Fruit fly (Drosophila melanogaster) whole organism, pupa: ENCODE measurements around the gene NELF-B.
A peak's percentile ranks its signal among the peaks of the same experiment; 100 is the strongest.

Experiments used
- CG10348 ChIP-seq: fragments of 200-800 bp; sonication (Bioruptor generic); IDR thresholded peaks from 2 replicates; pipeline ENCODE4 v1.3.6; 2022; ENCODE audit warnings: missing biosample characterization, missing genetic modification characterization
- CG12605 ChIP-seq: fragments of 200-800 bp; sonication (Bioruptor generic); IDR thresholded peaks from 2 replicates; pipeline ENCODE4 v1.3.6; 2022; ENCODE audit warnings: missing biosample characterization, missing genetic modification characterization
- CG13204 ChIP-seq: fragments of 200-800 bp; sonication (Bioruptor generic); optimal IDR thresholded peaks from 2 replicates; lab custom pipeline; 2018; ENCODE audit warnings: missing biosample characterization, mild to moderate bottlenecking, missing genetic modification characterization, moderate library complexity
- CG14655 ChIP-seq: fragments of 200-800 bp; sonication (Bioruptor generic); optimal IDR thresholded peaks from 3 replicates; lab custom pipeline; 2017; ENCODE audit warnings: mild to moderate bottlenecking, missing biosample characterization, missing genetic modification reagents, missing genetic modification characterization
- CG15710 ChIP-seq: fragments of 200-800 bp; sonication (Bioruptor generic); optimal IDR thresholded peaks from 2 replicates; lab custom pipeline; 2018; ENCODE audit warnings: missing biosample characterization, mild to moderate bottlenecking, missing genetic modification characterization, moderate library complexity
- CG17806 ChIP-seq: fragments of 200-800 bp; sonication (Bioruptor generic); optimal IDR thresholded peaks from 2 replicates; lab custom pipeline; 2018; ENCODE audit warnings: missing biosample characterization, mild to moderate bottlenecking, missing genetic modification characterization, moderate library complexity
- CG32121 ChIP-seq: fragments of 200-800 bp; sonication (Bioruptor generic); IDR thresholded peaks from 2 replicates; pipeline ENCODE4 v1.3.6; 2022; ENCODE audit warnings: missing biosample characterization, missing genetic modification characterization
- CG34367 ChIP-seq: fragments of 200-800 bp; sonication (Bioruptor generic); optimal IDR thresholded peaks from 2 replicates; lab custom pipeline; 2018; ENCODE audit warnings: missing biosample characterization, mild to moderate bottlenecking, missing genetic modification characterization
- CG4496 ChIP-seq: fragments of 200-800 bp; sonication (Bioruptor generic); IDR thresholded peaks from 3 replicates; pipeline ENCODE4 v1.3.6; 2022; ENCODE audit warnings: missing biosample characterization, missing genetic modification characterization
- CG8159 ChIP-seq: fragments of 200-800 bp; sonication (Bioruptor generic); optimal IDR thresholded peaks from 3 replicates; lab custom pipeline; 2018; ENCODE audit warnings: missing biosample characterization, mild to moderate bottlenecking, missing genetic modification characterization, moderate library complexity
- CG8301 ChIP-seq: fragments of 200-800 bp; sonication (Bioruptor generic); optimal IDR thresholded peaks from 2 replicates; lab custom pipeline; 2018; ENCODE audit warnings: missing biosample characterization, mild to moderate bottlenecking, missing genetic modification characterization
- CG9948 ChIP-seq: fragments of 200-800 bp; sonication (Bioruptor generic); optimal IDR thresholded peaks from 2 replicates; lab custom pipeline; 2018; ENCODE audit warnings: missing biosample characterization, mild to moderate bottlenecking, missing genetic modification characterization, moderate library complexity
- D1 ChIP-seq: fragments of 200-800 bp; sonication (Bioruptor generic); optimal IDR thresholded peaks from 2 replicates; lab custom pipeline; 2018; ENCODE audit warnings: missing biosample characterization, mild to moderate bottlenecking, missing genetic modification characterization, moderate library complexity
- EcR ChIP-seq: fragments of 200-800 bp; sonication (Bioruptor generic); optimal IDR thresholded peaks from 3 replicates; lab custom pipeline; 2019; ENCODE audit warnings: missing biosample characterization, missing genetic modification characterization, mild to moderate bottlenecking, moderate library complexity, missing genetic modification reagents
- Ets98B ChIP-seq: fragments of 200-800 bp; sonication (Bioruptor generic); IDR thresholded peaks from 2 replicates; pipeline ENCODE4 v1.3.6; 2022; ENCODE audit warnings: missing biosample characterization, missing genetic modification characterization
- Pif1A ChIP-seq: fragments of 200-800 bp; sonication (Bioruptor generic); optimal IDR thresholded peaks from 3 replicates; lab custom pipeline; 2016; ENCODE audit warnings: missing biosample characterization, missing genetic modification characterization
- Pif1B ChIP-seq: fragments of 200-800 bp; sonication (Bioruptor generic); optimal IDR thresholded peaks from 3 replicates; lab custom pipeline; 2016; ENCODE audit warnings: missing biosample characterization, missing genetic modification characterization
- Snoo ChIP-seq: fragments of 200-800 bp; sonication (Bioruptor generic); optimal IDR thresholded peaks from 3 replicates; lab custom pipeline; 2017; ENCODE audit warnings: missing biosample characterization, mild to moderate bottlenecking, missing genetic modification characterization, inconsistent platforms
- fd96Ca ChIP-seq: fragments of 200-800 bp; sonication (Bioruptor generic); IDR thresholded peaks from 3 replicates; pipeline ENCODE4 v1.3.6; 2022; ENCODE audit warnings: missing biosample characterization, missing genetic modification characterization
- gl ChIP-seq: fragments of 200-800 bp; sonication (Bioruptor generic); optimal IDR thresholded peaks from 2 replicates; lab custom pipeline; 2018; ENCODE audit warnings: missing biosample characterization, mild to moderate bottlenecking, missing genetic modification characterization
- rn ChIP-seq: fragments of 200-800 bp; sonication (Bioruptor generic); IDR thresholded peaks from 2 replicates; pipeline ENCODE4 v1.3.6; 2022; ENCODE audit warnings: missing biosample characterization, missing genetic modification characterization

Gene NELF-B

DNA sequence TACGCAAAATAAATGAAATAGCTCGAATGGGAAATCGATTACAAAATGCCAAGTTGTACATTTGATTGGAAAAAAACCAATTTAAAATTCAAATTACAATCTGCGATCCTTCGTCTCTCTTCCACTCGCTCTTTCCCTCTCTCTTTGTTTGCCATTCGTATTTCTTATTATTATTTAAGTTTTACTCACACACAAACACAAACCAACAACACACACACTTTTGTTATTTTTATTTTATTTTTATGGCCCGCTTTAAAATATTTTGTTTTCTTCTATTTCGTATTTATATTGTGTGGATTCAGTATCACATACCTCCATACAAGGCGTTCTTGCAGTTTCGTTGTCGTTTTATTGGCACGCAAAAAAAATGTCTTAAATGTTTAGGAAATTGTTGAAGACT, 32.0 kb downstream of the NELF-B start:
- TF ChIP-seq CG32121 (GFP tag; lab: Robert Waterston, UW): no peak
- TF ChIP-seq CG10348 (GFP tag; lab: Robert Waterston, UW): no peak
- TF ChIP-seq CG14655 (GFP tag; lab: Kevin White, UChicago): no peak
- no peak for TF ChIP-seq gl (tag; lab: Kevin White, UChicago)
- no peak for TF ChIP-seq CG12605 (GFP tag; lab: Robert Waterston, UW)
- TF ChIP-seq EcR (GFP tag; lab: Kevin White, UChicago): no peak
- no peak for TF ChIP-seq Pif1A (GFP tag; lab: Kevin White, UChicago)
- TF ChIP-seq CG9948: no peak
- TF ChIP-seq Ets98B: no peak
- no peak for TF ChIP-seq rn (GFP tag; lab: Robert Waterston, UW)
- no peak for TF ChIP-seq D1 (tag; lab: Kevin White, UChicago)

DNA sequence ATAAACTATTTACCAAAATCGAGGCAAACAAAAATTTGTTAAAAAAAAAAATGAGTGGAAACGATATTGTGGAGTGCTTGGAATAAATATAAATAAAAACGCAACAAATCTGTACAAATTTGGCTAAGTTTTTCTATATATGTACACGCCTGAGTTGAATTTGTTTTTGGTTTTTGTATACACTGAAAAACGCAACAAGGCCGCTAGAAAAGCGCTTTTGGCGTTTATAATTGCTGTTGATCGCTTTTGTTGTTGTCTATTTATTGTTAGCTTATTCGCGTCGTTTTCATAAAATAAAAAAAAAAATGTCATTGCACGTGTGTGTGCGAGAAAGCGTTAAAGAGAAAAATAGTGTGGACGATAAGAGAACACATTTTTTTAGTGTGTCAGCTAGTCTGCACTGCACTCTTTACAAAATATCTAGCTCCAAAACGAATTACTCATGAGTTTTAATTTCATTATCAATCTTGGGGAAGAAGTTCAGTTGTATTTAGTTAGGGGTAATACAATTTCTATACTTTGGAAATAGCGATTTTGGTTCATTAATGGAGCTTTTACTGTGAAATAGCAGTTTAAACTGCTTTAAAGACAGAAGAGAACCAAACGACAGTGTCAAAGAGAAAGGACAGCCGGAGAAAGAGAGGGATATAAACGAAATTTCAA, 32.6 kb downstream of the NELF-B start:
- 0 out of 2 replicates have a peak, but pooled peaks have one; percentile 47 for TF ChIP-seq CG12605 (GFP tag; lab: Robert Waterston, UW)
- 0 out of 2 replicates have a peak, but pooled peaks have one; percentile 15 for TF ChIP-seq CG32121 (GFP tag; lab: Robert Waterston, UW)
- no peak for TF ChIP-seq fd96Ca (GFP tag; lab: Robert Waterston, UW)
- peak; percentile 46 for TF ChIP-seq Ets98B
- TF ChIP-seq Pif1A (GFP tag; lab: Kevin White, UChicago): peak; percentile 26
- TF ChIP-seq CG14655 (GFP tag; lab: Kevin White, UChicago): no peak

- TF ChIP-seq CG32121 (GFP tag; lab: Robert Waterston, UW) (no peak), Snoo (tag; lab: Kevin White, UChicago) (peak; percentile 0), Ets98B (peak; percentile 50; the same call in 1 of the 2 replicates), CG12605 (GFP tag; lab: Robert Waterston, UW) (peak; percentile 70), CG13204 (GFP tag; lab: Kevin White, UChicago) (peak; percentile 40), CG34367 (tag; lab: Kevin White, UChicago) (peak; percentile 23), CG8159 (peak; percentile 44), CG10348 (GFP tag; lab: Robert Waterston, UW) (no peak), gl (tag; lab: Kevin White, UChicago) (peak; percentile 58), CG14655 (GFP tag; lab: Kevin White, UChicago) (peak; percentile 22), CG15710 (tag; lab: Kevin White, UChicago) (peak; percentile 23), D1 (tag; lab: Kevin White, UChicago) (no peak), CG9948 (no peak), rn (GFP tag; lab: Robert Waterston, UW) (no peak), Pif1B (GFP tag; lab: Kevin White, UChicago) (no peak), CG8301 (tag; lab: Kevin White, UChicago) (no peak), Pif1A (GFP tag; lab: Kevin White, UChicago) (no peak), fd96Ca (GFP tag; lab: Robert Waterston, UW) (no peak), CG17806 (tag; lab: Kevin White, UChicago) (peak; percentile 14), EcR (GFP tag; lab: Kevin White, UChicago) (no peak), CG4496 (GFP tag; lab: Robert Waterston, UW) (peak; percentile 72)
- TF ChIP-seq, all 21 proteins: peak for 11
Measured at dm6 chrX:7694868-7695267, 33.3 kb downstream of the NELF-B start.

DNA sequence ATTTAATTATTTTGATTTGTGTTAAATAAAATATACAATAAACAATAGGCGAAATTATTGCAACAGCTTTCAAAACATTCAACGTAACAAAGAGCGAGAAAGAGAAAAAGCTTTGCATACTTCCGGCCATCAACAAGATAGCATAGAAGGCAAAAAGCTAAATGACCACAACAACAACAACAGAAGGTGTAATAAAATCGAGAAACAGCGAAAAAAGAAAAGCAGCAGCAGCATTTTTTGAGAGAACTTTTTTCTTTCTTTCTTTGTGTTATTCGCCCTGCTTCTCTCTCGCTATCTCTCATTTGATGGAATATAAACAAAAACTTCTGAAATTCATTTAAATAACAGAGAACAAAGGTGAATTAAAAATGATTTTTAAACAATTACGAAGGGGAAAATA, 34.0 kb downstream of the NELF-B start:
- TF ChIP-seq D1 (tag; lab: Kevin White, UChicago) (no peak), CG8159 (no peak), Pif1B (GFP tag; lab: Kevin White, UChicago) (no peak), CG8301 (tag; lab: Kevin White, UChicago) (no peak), Pif1A (GFP tag; lab: Kevin White, UChicago) (no peak), CG13204 (GFP tag; lab: Kevin White, UChicago) (no peak), CG15710 (tag; lab: Kevin White, UChicago) (no peak), gl (tag; lab: Kevin White, UChicago) (no peak), EcR (GFP tag; lab: Kevin White, UChicago) (no peak), rn (GFP tag; lab: Robert Waterston, UW) (no peak), CG34367 (tag; lab: Kevin White, UChicago) (no peak), CG10348 (GFP tag; lab: Robert Waterston, UW) (no peak), CG4496 (GFP tag; lab: Robert Waterston, UW) (no peak), fd96Ca (GFP tag; lab: Robert Waterston, UW) (no peak), CG9948 (no peak), CG17806 (tag; lab: Kevin White, UChicago) (no peak)

dm6 chrX:7693423-7693822, 34.7 kb downstream of the NELF-B start:
- TF ChIP-seq CG15710 (tag; lab: Kevin White, UChicago): no peak
- TF ChIP-seq Pif1B (GFP tag; lab: Kevin White, UChicago): no peak
- TF ChIP-seq CG34367 (tag; lab: Kevin White, UChicago): no peak
- no peak for TF ChIP-seq EcR (GFP tag; lab: Kevin White, UChicago)
- no peak for TF ChIP-seq CG8159
- no peak for TF ChIP-seq CG9948
- no peak for TF ChIP-seq CG12605 (GFP tag; lab: Robert Waterston, UW)
- TF ChIP-seq Pif1A (GFP tag; lab: Kevin White, UChicago): no peak
- TF ChIP-seq Ets98B: peak; percentile 17; the same call in 1 of the 2 replicates
- TF ChIP-seq CG32121 (GFP tag; lab: Robert Waterston, UW): 0 out of 2 replicates have a peak, but pooled peaks have one; percentile 31
- no peak for TF ChIP-seq Snoo (tag; lab: Kevin White, UChicago)
